Worm (Caenorhabditis elegans) whole organism, late embryonic: Measurements from ENCODE around the gene F23F1.5.

Source experiments
- ahr-1 ChIP-seq: sonication (generic microtip); optimal IDR thresholded peaks from 2 replicates; lab custom pipeline; 2016; ENCODE audit warnings: missing genetic modification characterization, missing compliant biosample characterization
- ceh-14 ChIP-seq: sonication (generic microtip); optimal IDR thresholded peaks from 2 replicates; lab custom pipeline; 2016; ENCODE audit warnings: missing genotype, missing genetic modification characterization, missing compliant biosample characterization
- ceh-18 ChIP-seq: sonication (generic microtip); optimal IDR thresholded peaks from 2 replicates; lab custom pipeline; 2016; ENCODE audit warnings: missing genetic modification characterization, missing compliant biosample characterization
- ceh-19 ChIP-seq: fragments of 200-800 bp; sonication (Bioruptor generic); optimal IDR thresholded peaks from 2 replicates; lab custom pipeline; 2018; ENCODE audit warnings: mild to moderate bottlenecking, missing genetic modification characterization, missing compliant biosample characterization
- ceh-24 ChIP-seq: sonication (generic microtip); optimal IDR thresholded peaks from 2 replicates; lab custom pipeline; 2016; ENCODE audit warnings: mild to moderate bottlenecking, missing genetic modification characterization, missing compliant biosample characterization
- ceh-30 ChIP-seq: fragments of 150-350 bp; optimal IDR thresholded peaks from 2 replicates; lab custom pipeline; 2014; ENCODE audit warnings: missing biosample characterization, missing genetic modification characterization
- ceh-31 ChIP-seq: sonication (generic microtip); optimal IDR thresholded peaks from 2 replicates; lab custom pipeline; 2016; ENCODE audit warnings: missing genetic modification characterization, missing compliant biosample characterization
- ceh-34 ChIP-seq: sonication (generic microtip); optimal IDR thresholded peaks from 2 replicates; lab custom pipeline; 2016; ENCODE audit warnings: mild to moderate bottlenecking, missing genetic modification characterization, missing compliant biosample characterization
- elt-4 ChIP-seq: sonication (generic microtip); optimal IDR thresholded peaks from 2 replicates; lab custom pipeline; 2016; ENCODE audit warnings: missing genetic modification characterization, missing compliant biosample characterization
- ets-4 ChIP-seq: sonication (generic microtip); optimal IDR thresholded peaks from 2 replicates; lab custom pipeline; 2016; ENCODE audit warnings: missing genetic modification characterization, missing compliant biosample characterization
- eyg-1 ChIP-seq: sonication (generic microtip); optimal IDR thresholded peaks from 2 replicates; lab custom pipeline; 2016; ENCODE audit warnings: missing genotype, missing genetic modification characterization, missing compliant biosample characterization
- hlh-13 ChIP-seq: fragments of 200-800 bp; sonication (Bioruptor generic); optimal IDR thresholded peaks from 2 replicates; lab custom pipeline; 2018; ENCODE audit warnings: mild to moderate bottlenecking, missing genetic modification characterization, missing compliant biosample characterization
- hlh-30 ChIP-seq: sonication (generic microtip); optimal IDR thresholded peaks from 2 replicates; lab custom pipeline; 2017; ENCODE audit warnings: antibody characterized with exemption, missing genetic modification characterization, missing compliant biosample characterization; ENCODE audit not compliant: insufficient read depth
- hlh-8 ChIP-seq: sonication (generic microtip); optimal IDR thresholded peaks from 2 replicates; lab custom pipeline; 2016; ENCODE audit warnings: missing genotype, missing genetic modification characterization, missing compliant biosample characterization
- nfya-1 ChIP-seq: sonication (generic microtip); optimal IDR thresholded peaks from 2 replicates; lab custom pipeline; 2017; ENCODE audit warnings: missing genetic modification characterization, mild to moderate bottlenecking, missing compliant biosample characterization, antibody characterized with exemption, moderate library complexity
- nhr-232 ChIP-seq: sonication (generic microtip); optimal IDR thresholded peaks from 2 replicates; lab custom pipeline; 2016; ENCODE audit warnings: missing genetic modification characterization, missing compliant biosample characterization
- npax-4 ChIP-seq: sonication (generic microtip); optimal IDR thresholded peaks from 2 replicates; lab custom pipeline; 2016; ENCODE audit warnings: missing genetic modification characterization, missing compliant biosample characterization
- odd-2 ChIP-seq: sonication (generic microtip); optimal IDR thresholded peaks from 2 replicates; lab custom pipeline; 2017; ENCODE audit warnings: antibody characterized with exemption, mild to moderate bottlenecking, missing genetic modification characterization, missing compliant biosample characterization
- pha-2 ChIP-seq: sonication (generic microtip); optimal IDR thresholded peaks from 2 replicates; lab custom pipeline; 2017; ENCODE audit warnings: mild to moderate bottlenecking, missing genetic modification characterization, missing compliant biosample characterization
- pha-4 ChIP-seq: fragments of 150-350 bp; optimal IDR thresholded peaks from 2 replicates; lab custom pipeline; 2018; ENCODE audit warnings: missing biosample characterization, missing genetic modification reagents, missing genetic modification characterization
- pqm-1 ChIP-seq: sonication (generic microtip); optimal IDR thresholded peaks from 2 replicates; lab custom pipeline; 2016; ENCODE audit warnings: missing genetic modification characterization, missing compliant biosample characterization
- pros-1 ChIP-seq: fragments of 150-350 bp; optimal IDR thresholded peaks from 2 replicates; lab custom pipeline; 2014; ENCODE audit warnings: missing biosample characterization, missing genetic modification reagents, missing genetic modification characterization
- ref-2 ChIP-seq: sonication (generic microtip); optimal IDR thresholded peaks from 2 replicates; lab custom pipeline; 2016; ENCODE audit warnings: missing genetic modification characterization, missing compliant biosample characterization
- sdc-2 ChIP-seq: sonication (generic microtip); optimal IDR thresholded peaks from 2 replicates; lab custom pipeline; 2016; ENCODE audit warnings: missing genotype, missing genetic modification characterization, missing compliant biosample characterization
- sox-2 ChIP-seq: fragments of 200-800 bp; sonication (Bioruptor generic); IDR thresholded peaks from 2 replicates; pipeline ENCODE4 v1.3.6; 2022; ENCODE audit warnings: missing genetic modification reagents, missing genetic modification characterization, missing compliant biosample characterization
- sox-4 ChIP-seq: sonication (generic microtip); optimal IDR thresholded peaks from 2 replicates; lab custom pipeline; 2017; ENCODE audit warnings: mild to moderate bottlenecking, missing genetic modification characterization, inconsistent platforms, missing compliant biosample characterization
- syd-9 ChIP-seq: sonication (generic microtip); optimal IDR thresholded peaks from 2 replicates; lab custom pipeline; 2016; ENCODE audit warnings: mild to moderate bottlenecking, missing genetic modification characterization, moderate library complexity, missing compliant biosample characterization
- tbx-2 ChIP-seq: sonication (generic microtip); optimal IDR thresholded peaks from 2 replicates; lab custom pipeline; 2016; ENCODE audit warnings: missing genetic modification characterization, missing compliant biosample characterization
- tbx-7 ChIP-seq: sonication (generic microtip); optimal IDR thresholded peaks from 2 replicates; lab custom pipeline; 2016; ENCODE audit warnings: missing genotype, missing genetic modification characterization, missing compliant biosample characterization
- unc-42 ChIP-seq: sonication (generic microtip); optimal IDR thresholded peaks from 2 replicates; lab custom pipeline; 2016; ENCODE audit warnings: missing genotype, missing genetic modification characterization, missing compliant biosample characterization
- unc-55 ChIP-seq: sonication (generic microtip); optimal IDR thresholded peaks from 2 replicates; lab custom pipeline; 2017; ENCODE audit warnings: missing biosample characterization, missing genetic modification reagents, missing genetic modification characterization
- zip-5 ChIP-seq: sonication (generic microtip); optimal IDR thresholded peaks from 2 replicates; lab custom pipeline; 2016; ENCODE audit warnings: missing genetic modification characterization, missing compliant biosample characterization

Gene F23F1.5

ce11 chrII:46116-46515 lies 14.7 kb upstream of the F23F1.5 start, which contains the start of gene rpt-4:
Gene rpt-4 (minus strand): TSS chrII:46216.
- TF ChIP-seq ceh-34 (tag; lab: Kevin White, UChicago) (no peak), ceh-18 (no peak), ahr-1 (no peak), odd-2 (tag; lab: Kevin White, UChicago) (no peak), npax-4 (tag; lab: Kevin White, UChicago) (no peak), pqm-1 (tag; lab: Kevin White, UChicago) (no peak), zip-5 (tag; lab: Kevin White, UChicago) (no peak), hlh-30 (tag; lab: Kevin White, UChicago) (no peak), pha-4 (tag; lab: Kevin White, UChicago) (no peak), sox-4 (tag; lab: Kevin White, UChicago) (no peak), ceh-24 (tag; lab: Kevin White, UChicago) (no peak), ceh-19 (GFP tag; lab: Kevin White, UChicago) (no peak), tbx-7 (tag; lab: Kevin White, UChicago) (no peak), pros-1 (tag; lab: Kevin White, UChicago) (no peak), ref-2 (tag; lab: Kevin White, UChicago) (no peak), ceh-30 (tag; lab: Kevin White, UChicago) (no peak)

ce11 chrII:44740-45139 lies 13.4 kb upstream of the F23F1.5 start, which contains the start of gene rpoa-49:
Gene rpoa-49 (plus strand): TSS chrII:45040.
- no peak for TF ChIP-seq ref-2 (tag; lab: Kevin White, UChicago)
- TF ChIP-seq ceh-31 (tag; lab: Kevin White, UChicago) = no peak
- no peak for TF ChIP-seq ceh-30 (tag; lab: Kevin White, UChicago)
- no peak for TF ChIP-seq syd-9
- TF ChIP-seq odd-2 (tag; lab: Kevin White, UChicago) = no peak
- TF ChIP-seq pha-2 (tag; lab: Kevin White, UChicago) = no peak
- TF ChIP-seq ets-4 = no peak
- TF ChIP-seq unc-42 (tag; lab: Kevin White, UChicago) = no peak
- TF ChIP-seq unc-55 (GFP tag; lab: Kevin White, UChicago) = no peak
- TF ChIP-seq elt-4 (tag; lab: Kevin White, UChicago) = no peak
- TF ChIP-seq, all 69 proteins: peak for 0

- TF ChIP-seq unc-42 (tag; lab: Kevin White, UChicago) (peak; percentile 76), syd-9 (no peak), ets-4 (no peak), nfya-1 (tag; lab: Kevin White, UChicago) (peak; percentile 28), unc-55 (GFP tag; lab: Kevin White, UChicago) (peak; percentile 36)
These were observed 12.3 kb upstream of the F23F1.5 start, which contains the start of gene nfyc-1 for ce11 chrII:43640-44039. Gene nfyc-1 (plus strand): TSS chrII:43907.

- TF ChIP-seq hlh-13 (GFP tag; lab: Kevin White, UChicago) (no peak), nhr-232 (no peak), tbx-2 (no peak), hlh-8 (tag; lab: Kevin White, UChicago) (no peak), sdc-2 (no peak), ceh-18 (no peak)
- TF ChIP-seq, all 69 proteins: peak for 0
These were observed 10.5 kb upstream of the F23F1.5 start, which contains the start of gene F23F1.10 for ce11 chrII:41914-42313. Gene F23F1.10 (minus strand): TSS chrII:41982.

- TF ChIP-seq eyg-1 (tag; lab: Kevin White, UChicago) (no peak), unc-55 (GFP tag; lab: Kevin White, UChicago) (no peak)
These were observed 8.1 kb upstream of the F23F1.5 start, which contains the start of gene spp-24 for ce11 chrII:39437-39836. Gene spp-24 (minus strand): TSS chrII:39537.

ce11 chrII:37213-37612 lies 5.8 kb upstream of the F23F1.5 start, which contains the start of gene F23F1.6:
Gene F23F1.6 (minus strand): TSS chrII:37313.
- TF ChIP-seq tbx-2 (no peak), sox-2 (GFP tag; lab: Robert Waterston, UW) (no peak), syd-9 (no peak), ceh-14 (tag; lab: Kevin White, UChicago) (no peak)
